Fruit fly (Drosophila melanogaster) whole organism, embryonic: ENCODE measurements around the gene CG6656.

Source experiments
- ATbp ChIP-seq: fragments of 200-800 bp; sonication (Bioruptor generic); optimal IDR thresholded peaks from 2 replicates; lab custom pipeline; 2017; ENCODE audit warnings: missing biosample characterization, mild to moderate bottlenecking, missing genetic modification characterization, missing genetic modification reagents
- Ada2b ChIP-seq: fragments of 200-800 bp; sonication (Bioruptor generic); IDR thresholded peaks from 2 replicates; pipeline ENCODE4 v1.3.6; 2022; ENCODE audit warnings: missing biosample characterization, missing genetic modification characterization
- Awh ChIP-seq: fragments of 200-800 bp; sonication (Bioruptor generic); IDR thresholded peaks from 2 replicates; pipeline ENCODE4, ENCODE4 v1.3.6; 2022; ENCODE audit warnings: missing biosample characterization, missing genetic modification characterization
- Bteb2 ChIP-seq: fragments of 200-800 bp; sonication (Bioruptor generic); optimal IDR thresholded peaks from 2 replicates; lab custom pipeline; 2016; ENCODE audit warnings: missing biosample characterization, missing genetic modification characterization
- CG10209 ChIP-seq: fragments of 200-800 bp; sonication (Bioruptor generic); optimal IDR thresholded peaks from 3 replicates; lab custom pipeline; 2017; ENCODE audit warnings: missing biosample characterization, mild to moderate bottlenecking, missing genetic modification characterization, missing genetic modification reagents
- CG11504 ChIP-seq: fragments of 200-800 bp; sonication (Bioruptor generic); optimal IDR thresholded peaks from 3 replicates; lab custom pipeline; 2019; ENCODE audit warnings: missing biosample characterization, mild to moderate bottlenecking, missing genetic modification characterization, moderate library complexity
- CG11560 ChIP-seq: fragments of 200-800 bp; sonication (Bioruptor generic); IDR thresholded peaks from 3 replicates; pipeline ENCODE4 v1.3.6; 2022; ENCODE audit warnings: missing biosample characterization, missing genetic modification characterization
- CG11696 ChIP-seq: fragments of 200-800 bp; sonication (Bioruptor generic); IDR thresholded peaks from 2 replicates; pipeline ENCODE4 v1.3.6; 2022; ENCODE audit warnings: missing biosample characterization, missing genetic modification characterization
- CG14014 ChIP-seq: fragments of 200-800 bp; sonication (Bioruptor generic); IDR thresholded peaks from 2 replicates; pipeline ENCODE4 v1.3.6; 2022; ENCODE audit warnings: missing biosample characterization, missing genetic modification characterization
- CG18262 ChIP-seq: fragments of 200-800 bp; optimal IDR thresholded peaks from 3 replicates; lab custom pipeline; 2019; ENCODE audit warnings: missing biosample characterization, mild to moderate bottlenecking, missing genetic modification characterization, moderate library complexity
- CG1832 ChIP-seq: fragments of 200-800 bp; sonication (Bioruptor generic); optimal IDR thresholded peaks from 2 replicates; lab custom pipeline; 2017; ENCODE audit warnings: missing biosample characterization, mild to moderate bottlenecking, missing genetic modification characterization, inconsistent platforms
- CG2120 ChIP-seq: fragments of 200-800 bp; sonication (Bioruptor generic); optimal IDR thresholded peaks from 3 replicates; lab custom pipeline; 2016; ENCODE audit warnings: missing biosample characterization, missing genetic modification characterization
- CG2202 ChIP-seq: fragments of 200-800 bp; sonication (Bioruptor generic); optimal IDR thresholded peaks from 2 replicates; lab custom pipeline; 2018; ENCODE audit warnings: missing biosample characterization, mild to moderate bottlenecking, missing genetic modification characterization
- CG30403 ChIP-seq: fragments of 200-800 bp; sonication (Bioruptor generic); optimal IDR thresholded peaks from 3 replicates; lab custom pipeline; 2016; ENCODE audit warnings: missing biosample characterization, missing genetic modification characterization
- CG30431 ChIP-seq: fragments of 200-800 bp; sonication (Bioruptor generic); optimal IDR thresholded peaks from 2 replicates; lab custom pipeline; 2017; ENCODE audit warnings: missing biosample characterization, missing genetic modification characterization
- CG6272 ChIP-seq: fragments of 200-800 bp; sonication (Bioruptor generic); IDR thresholded peaks from 2 replicates; pipeline ENCODE4 v1.3.6; 2022; ENCODE audit warnings: missing biosample characterization, missing genetic modification characterization
- CG6765 ChIP-seq: fragments of 200-800 bp; sonication (Bioruptor generic); optimal IDR thresholded peaks from 3 replicates; lab custom pipeline; 2017; ENCODE audit warnings: missing biosample characterization, mild to moderate bottlenecking, missing genetic modification characterization
- CG6791 ChIP-seq: fragments of 200-800 bp; sonication (Bioruptor generic); IDR thresholded peaks from 3 replicates; pipeline ENCODE4 v1.3.6; 2022; ENCODE audit warnings: missing biosample characterization, missing genetic modification characterization; ENCODE audit not compliant: partially characterized antibody
- CG8290 ChIP-seq, 3 experiments: fragments of 200-800 bp; sonication (Bioruptor generic); optimal IDR thresholded peaks; 2 replicates each; lab custom pipeline; 2016 to 2019; ENCODE audit warnings: missing biosample characterization in 3 of 3, missing genetic modification characterization in 3 of 3, mild to moderate bottlenecking in 2 of 3, moderate library complexity in 1 of 3
- CG9932 ChIP-seq: fragments of 200-800 bp; sonication (Bioruptor generic); IDR thresholded peaks from 2 replicates; pipeline ENCODE4 v1.3.6; 2022; ENCODE audit warnings: missing biosample characterization, missing genetic modification characterization
- CHES-1-like ChIP-seq: fragments of 200-800 bp; sonication (Bioruptor generic); optimal IDR thresholded peaks from 2 replicates; lab custom pipeline; 2016; ENCODE audit warnings: missing biosample characterization, missing genetic modification characterization
- D19A ChIP-seq: fragments of 200-800 bp; optimal IDR thresholded peaks from 3 replicates; lab custom pipeline; 2019; ENCODE audit warnings: missing biosample characterization, mild to moderate bottlenecking, missing genetic modification characterization, moderate library complexity
- Dek ChIP-seq: fragments of 200-800 bp; sonication (Bioruptor generic); optimal IDR thresholded peaks from 3 replicates; lab custom pipeline; 2019; ENCODE audit warnings: missing biosample characterization, mild to moderate bottlenecking, missing genetic modification characterization, moderate library complexity
- Dip2 ChIP-seq: fragments of 200-800 bp; sonication (Bioruptor generic); IDR thresholded peaks from 2 replicates; pipeline ENCODE4 v1.3.6; 2022; ENCODE audit warnings: missing biosample characterization, missing genetic modification characterization
- Hey ChIP-seq: fragments of 200-800 bp; sonication (Bioruptor generic); optimal IDR thresholded peaks from 3 replicates; lab custom pipeline; 2018; ENCODE audit warnings: missing biosample characterization, mild to moderate bottlenecking, missing genetic modification characterization
- Hmr ChIP-seq: fragments of 200-800 bp; sonication (Bioruptor generic); optimal IDR thresholded peaks from 3 replicates; lab custom pipeline; 2017; ENCODE audit warnings: mild to moderate bottlenecking, missing biosample characterization, missing genetic modification reagents, missing genetic modification characterization
- Hr51 ChIP-seq, 2 experiments: fragments of 200-800 bp; sonication (Bioruptor generic); optimal IDR thresholded peaks; 2 replicates in 1 of 2; 3 replicates in 1 of 2; lab custom pipeline; 2016 to 2018; ENCODE audit warnings: missing biosample characterization in 2 of 2, missing genetic modification characterization in 2 of 2, mild to moderate bottlenecking in 1 of 2, moderate library complexity in 1 of 2
- Myb ChIP-seq: fragments of 200-800 bp; sonication (Bioruptor generic); optimal IDR thresholded peaks from 2 replicates; lab custom pipeline; 2016; ENCODE audit warnings: missing biosample characterization, missing genetic modification characterization
- NFAT ChIP-seq: fragments of 200-800 bp; sonication (Bioruptor generic); IDR thresholded peaks from 2 replicates; pipeline ENCODE4 v1.3.6; 2022; ENCODE audit warnings: missing biosample characterization, missing genetic modification characterization
- Pdp1 ChIP-seq, 2 experiments: fragments of 200-800 bp; sonication (Bioruptor generic); optimal IDR thresholded peaks; 3 replicates each; lab custom pipeline; 2016; ENCODE audit warnings: missing biosample characterization in 2 of 2, missing genetic modification characterization in 2 of 2, mild to moderate bottlenecking in 1 of 2, moderate library complexity in 1 of 2
- Ptx1 ChIP-seq: fragments of 200-800 bp; sonication (Bioruptor generic); IDR thresholded peaks from 2 replicates; pipeline ENCODE4 v1.3.6; 2022; ENCODE audit warnings: missing biosample characterization, missing genetic modification characterization
- Rfx ChIP-seq: fragments of 200-800 bp; sonication (Bioruptor generic); IDR thresholded peaks from 2 replicates; pipeline ENCODE4 v1.3.6; 2022; ENCODE audit warnings: missing biosample characterization, missing genetic modification characterization
- Usf ChIP-seq: fragments of 200-800 bp; sonication (Bioruptor generic); optimal IDR thresholded peaks from 2 replicates; lab custom pipeline; 2017; ENCODE audit warnings: missing genotype, missing biosample characterization, missing genetic modification characterization
- Xrp1 ChIP-seq: fragments of 200-800 bp; sonication (Bioruptor generic); IDR thresholded peaks from 2 replicates; pipeline ENCODE4 v1.3.6; 2022; ENCODE audit warnings: missing biosample characterization, missing genetic modification characterization
- chinmo ChIP-seq: fragments of 200-800 bp; sonication (Bioruptor generic); IDR thresholded peaks from 4 replicates; pipeline ENCODE4 v1.3.6; 2022; ENCODE audit warnings: missing biosample characterization, missing genetic modification characterization; ENCODE audit not compliant: partially characterized antibody
- crol ChIP-seq: fragments of 200-800 bp; sonication (Bioruptor generic); IDR thresholded peaks from 2 replicates; pipeline ENCODE4 v1.3.6; 2022; ENCODE audit warnings: missing biosample characterization, missing genetic modification characterization
- dm ChIP-seq: fragments of 200-800 bp; sonication (Bioruptor generic); optimal IDR thresholded peaks from 3 replicates; lab custom pipeline; 2016; ENCODE audit warnings: missing biosample characterization, missing genetic modification characterization
- dmrt99B ChIP-seq: fragments of 200-800 bp; sonication (Bioruptor generic); optimal IDR thresholded peaks from 2 replicates; lab custom pipeline; 2018; ENCODE audit warnings: missing biosample characterization, mild to moderate bottlenecking, missing genetic modification characterization, moderate library complexity
- eyg ChIP-seq: fragments of 200-800 bp; sonication (Bioruptor generic); optimal IDR thresholded peaks from 3 replicates; lab custom pipeline; 2016; ENCODE audit warnings: missing biosample characterization, missing genetic modification characterization
- ftz-f1 ChIP-seq: fragments of 200-800 bp; sonication (Bioruptor generic); optimal IDR thresholded peaks from 2 replicates; lab custom pipeline; 2016; ENCODE audit warnings: missing biosample characterization, missing genetic modification characterization
- gem ChIP-seq: fragments of 200-800 bp; sonication (Bioruptor generic); optimal IDR thresholded peaks from 2 replicates; lab custom pipeline; 2019; ENCODE audit warnings: missing biosample characterization, mild to moderate bottlenecking, missing genetic modification characterization, moderate library complexity
- grau ChIP-seq: fragments of 200-800 bp; optimal IDR thresholded peaks from 3 replicates; lab custom pipeline; 2019; ENCODE audit warnings: missing biosample characterization, mild to moderate bottlenecking, missing genetic modification characterization, moderate library complexity
- hb ChIP-seq: fragments of 200-800 bp; sonication (Bioruptor generic); IDR thresholded peaks from 3 replicates; pipeline ENCODE4 v1.3.6; 2022; ENCODE audit warnings: missing biosample characterization, missing genetic modification characterization; ENCODE audit not compliant: partially characterized antibody
- her ChIP-seq: fragments of 200-800 bp; sonication (Bioruptor generic); optimal IDR thresholded peaks from 2 replicates; lab custom pipeline; 2016; ENCODE audit warnings: missing biosample characterization, missing genetic modification characterization
- row ChIP-seq: fragments of 200-800 bp; sonication (Bioruptor generic); IDR thresholded peaks from 3 replicates; pipeline ENCODE4 v1.3.6; 2022; ENCODE audit warnings: missing biosample characterization, missing genetic modification characterization
- slou ChIP-seq: fragments of 200-800 bp; sonication (Bioruptor generic); optimal IDR thresholded peaks from 3 replicates; lab custom pipeline; 2016; ENCODE audit warnings: missing biosample characterization, missing genetic modification characterization
- toy ChIP-seq: fragments of 200-800 bp; sonication (Bioruptor generic); IDR thresholded peaks from 2 replicates; pipeline ENCODE4 v1.3.6; 2022; ENCODE audit warnings: missing biosample characterization, missing genetic modification characterization
- ttk ChIP-seq: fragments of 200-800 bp; sonication (Bioruptor generic); IDR thresholded peaks from 2 replicates; pipeline ENCODE4 v2.1.2; 2022; ENCODE audit warnings: missing biosample characterization, missing genetic modification characterization
- tx ChIP-seq: fragments of 200-800 bp; sonication (Bioruptor generic); optimal IDR thresholded peaks from 2 replicates; lab custom pipeline; 2016; ENCODE audit warnings: missing biosample characterization, missing genetic modification characterization
- vfl ChIP-seq: fragments of 200-800 bp; sonication (Bioruptor generic); optimal IDR thresholded peaks from 2 replicates; lab custom pipeline; 2016; ENCODE audit warnings: missing biosample characterization, missing genetic modification characterization
- z ChIP-seq: fragments of 200-800 bp; sonication (Bioruptor generic); IDR thresholded peaks from 3 replicates; pipeline ENCODE4 v1.3.6; 2022; ENCODE audit warnings: missing biosample characterization, missing genetic modification characterization
- zfh1 ChIP-seq: fragments of 200-800 bp; sonication (Bioruptor generic); IDR thresholded peaks from 3 replicates; pipeline ENCODE4 v1.3.6; 2022; ENCODE audit warnings: missing biosample characterization, missing genetic modification characterization

Gene CG6656

dm6 chr3R:21836201-21836504, 38.9 kb upstream of the CG6656 start (continued):
- peak; percentile 28 for TF ChIP-seq gem (tag; lab: Kevin White, UChicago)
- TF ChIP-seq CG6272 (GFP tag; lab: Robert Waterston, UW), result no peak
- no peak for TF ChIP-seq dm
- TF ChIP-seq CG1832 (GFP tag; lab: Kevin White, UChicago), result no peak
- TF ChIP-seq CG30431, result no peak
- TF ChIP-seq zfh1, result 0 out of 3 replicates have a peak, but pooled peaks have one; percentile 15
- TF ChIP-seq Dip2 (GFP tag; lab: Robert Waterston, UW), result no peak
- peak; percentile 14 for TF ChIP-seq CG11504 (tag; lab: Kevin White, UChicago)
- TF ChIP-seq vfl (GFP tag; lab: Kevin White, UChicago), result no peak
- TF ChIP-seq Ada2b, result no peak
- no peak for TF ChIP-seq crol (GFP tag; lab: Robert Waterston, UW)
- no peak for TF ChIP-seq slou
- TF ChIP-seq Ptx1, result no peak
- no peak for TF ChIP-seq toy (GFP tag; lab: Robert Waterston, UW)
- peak; percentile 20 for TF ChIP-seq dmrt99B (tag; lab: Kevin White, UChicago)
- peak; percentile 29; the same call in 1 of the 2 replicates for TF ChIP-seq Rfx
- TF ChIP-seq row, result 0 out of 3 replicates have a peak, but pooled peaks have one; percentile 26
- TF ChIP-seq eyg, result no peak
- TF ChIP-seq ftz-f1 (GFP tag; lab: Kevin White, UChicago), result no peak
- no peak for TF ChIP-seq Dek
- no peak for TF ChIP-seq z (GFP tag; lab: Robert Waterston, UW)
- no peak for TF ChIP-seq CG6791 (GFP tag; lab: Robert Waterston, UW)
- peak; percentile 1 for TF ChIP-seq CG18262 (tag; lab: Kevin White, UChicago)
- peak in 1 of 2 experiments; percentile 49 for TF ChIP-seq Hr51 (GFP tag; optimal IDR thresholded peaks at IDR 0.05; lab: Kevin White, UChicago)
- TF ChIP-seq CG6765 (GFP tag; lab: Kevin White, UChicago), result no peak
- TF ChIP-seq CG8290 (GFP tag; optimal IDR thresholded peaks at IDR 0.05; lab: Kevin White, UChicago), result no peak
- peak in 1 of 2 experiments; percentile 25 for TF ChIP-seq CG8290 (tag; optimal IDR thresholded peaks at IDR 0.05; lab: Kevin White, UChicago)
- TF ChIP-seq CG30403 (GFP tag; lab: Kevin White, UChicago), result no peak
- no peak for TF ChIP-seq CHES-1-like
- peak; percentile 15 for TF ChIP-seq CG2120 (GFP tag; lab: Kevin White, UChicago)
- TF ChIP-seq grau, result peak; percentile 14
- peak in 1 of 2 experiments; percentile 75 for TF ChIP-seq Pdp1 (GFP tag; optimal IDR thresholded peaks at IDR 0.05; lab: Kevin White, UChicago)
- no peak for TF ChIP-seq chinmo
- no peak for TF ChIP-seq CG10209 (GFP tag; lab: Kevin White, UChicago)
- TF ChIP-seq her (GFP tag; lab: Kevin White, UChicago), result no peak
- peak; percentile 24; the same call in 1 of the 2 replicates for TF ChIP-seq NFAT (GFP tag; lab: Robert Waterston, UW)
- no peak for TF ChIP-seq ttk (GFP tag; lab: Robert Waterston, UW)
- TF ChIP-seq CG9932, result no peak; the same call in 1 of the 2 replicates
- TF ChIP-seq CG11696 (GFP tag; lab: Robert Waterston, UW), result no peak
- no peak for TF ChIP-seq Awh (GFP tag; lab: Robert Waterston, UW)
- no peak for TF ChIP-seq Xrp1
- no peak for TF ChIP-seq hb (GFP tag; lab: Robert Waterston, UW)
- TF ChIP-seq Bteb2 (GFP tag; lab: Kevin White, UChicago), result no peak
- TF ChIP-seq D19A (tag; lab: Kevin White, UChicago), result peak; percentile 83
- no peak for TF ChIP-seq CG11560 (tag; lab: Robert Waterston, UW)
- no peak for TF ChIP-seq Usf (GFP tag; lab: Kevin White, UChicago)
- TF ChIP-seq CG2202 (tag; lab: Kevin White, UChicago), result no peak
- no peak for TF ChIP-seq tx (GFP tag; lab: Kevin White, UChicago)
- TF ChIP-seq ATbp (GFP tag; lab: Kevin White, UChicago), result no peak
- TF ChIP-seq Hey (tag; lab: Kevin White, UChicago), result no peak
- TF ChIP-seq CG14014 (GFP tag; lab: Robert Waterston, UW), result no peak
- no peak for TF ChIP-seq Hmr (GFP tag; lab: Kevin White, UChicago)
- TF ChIP-seq Myb, result no peak
